Fruit fly (Drosophila melanogaster) whole organism, pupa: ENCODE results near the gene norpA.

Source experiments
- CG10348 ChIP-seq: fragments of 200-800 bp; sonication (Bioruptor generic); IDR thresholded peaks from 2 replicates; pipeline ENCODE4 v1.3.6; 2022; ENCODE audit warnings: missing biosample characterization, missing genetic modification characterization
- CG12605 ChIP-seq: fragments of 200-800 bp; sonication (Bioruptor generic); IDR thresholded peaks from 2 replicates; pipeline ENCODE4 v1.3.6; 2022; ENCODE audit warnings: missing biosample characterization, missing genetic modification characterization
- CG13204 ChIP-seq: fragments of 200-800 bp; sonication (Bioruptor generic); optimal IDR thresholded peaks from 2 replicates; lab custom pipeline; 2018; ENCODE audit warnings: missing biosample characterization, mild to moderate bottlenecking, missing genetic modification characterization, moderate library complexity
- CG14655 ChIP-seq: fragments of 200-800 bp; sonication (Bioruptor generic); optimal IDR thresholded peaks from 3 replicates; lab custom pipeline; 2017; ENCODE audit warnings: mild to moderate bottlenecking, missing biosample characterization, missing genetic modification reagents, missing genetic modification characterization
- CG15710 ChIP-seq: fragments of 200-800 bp; sonication (Bioruptor generic); optimal IDR thresholded peaks from 2 replicates; lab custom pipeline; 2018; ENCODE audit warnings: missing biosample characterization, mild to moderate bottlenecking, missing genetic modification characterization, moderate library complexity
- CG17806 ChIP-seq: fragments of 200-800 bp; sonication (Bioruptor generic); optimal IDR thresholded peaks from 2 replicates; lab custom pipeline; 2018; ENCODE audit warnings: missing biosample characterization, mild to moderate bottlenecking, missing genetic modification characterization, moderate library complexity
- CG32121 ChIP-seq: fragments of 200-800 bp; sonication (Bioruptor generic); IDR thresholded peaks from 2 replicates; pipeline ENCODE4 v1.3.6; 2022; ENCODE audit warnings: missing biosample characterization, missing genetic modification characterization
- CG34367 ChIP-seq: fragments of 200-800 bp; sonication (Bioruptor generic); optimal IDR thresholded peaks from 2 replicates; lab custom pipeline; 2018; ENCODE audit warnings: missing biosample characterization, mild to moderate bottlenecking, missing genetic modification characterization
- CG4496 ChIP-seq: fragments of 200-800 bp; sonication (Bioruptor generic); IDR thresholded peaks from 3 replicates; pipeline ENCODE4 v1.3.6; 2022; ENCODE audit warnings: missing biosample characterization, missing genetic modification characterization
- CG8159 ChIP-seq: fragments of 200-800 bp; sonication (Bioruptor generic); optimal IDR thresholded peaks from 3 replicates; lab custom pipeline; 2018; ENCODE audit warnings: missing biosample characterization, mild to moderate bottlenecking, missing genetic modification characterization, moderate library complexity
- CG8301 ChIP-seq: fragments of 200-800 bp; sonication (Bioruptor generic); optimal IDR thresholded peaks from 2 replicates; lab custom pipeline; 2018; ENCODE audit warnings: missing biosample characterization, mild to moderate bottlenecking, missing genetic modification characterization
- CG9948 ChIP-seq: fragments of 200-800 bp; sonication (Bioruptor generic); optimal IDR thresholded peaks from 2 replicates; lab custom pipeline; 2018; ENCODE audit warnings: missing biosample characterization, mild to moderate bottlenecking, missing genetic modification characterization, moderate library complexity
- D1 ChIP-seq: fragments of 200-800 bp; sonication (Bioruptor generic); optimal IDR thresholded peaks from 2 replicates; lab custom pipeline; 2018; ENCODE audit warnings: missing biosample characterization, mild to moderate bottlenecking, missing genetic modification characterization, moderate library complexity
- EcR ChIP-seq: fragments of 200-800 bp; sonication (Bioruptor generic); optimal IDR thresholded peaks from 3 replicates; lab custom pipeline; 2019; ENCODE audit warnings: missing biosample characterization, missing genetic modification characterization, mild to moderate bottlenecking, moderate library complexity, missing genetic modification reagents
- Ets98B ChIP-seq: fragments of 200-800 bp; sonication (Bioruptor generic); IDR thresholded peaks from 2 replicates; pipeline ENCODE4 v1.3.6; 2022; ENCODE audit warnings: missing biosample characterization, missing genetic modification characterization
- Pif1A ChIP-seq: fragments of 200-800 bp; sonication (Bioruptor generic); optimal IDR thresholded peaks from 3 replicates; lab custom pipeline; 2016; ENCODE audit warnings: missing biosample characterization, missing genetic modification characterization
- Pif1B ChIP-seq: fragments of 200-800 bp; sonication (Bioruptor generic); optimal IDR thresholded peaks from 3 replicates; lab custom pipeline; 2016; ENCODE audit warnings: missing biosample characterization, missing genetic modification characterization
- Snoo ChIP-seq: fragments of 200-800 bp; sonication (Bioruptor generic); optimal IDR thresholded peaks from 3 replicates; lab custom pipeline; 2017; ENCODE audit warnings: missing biosample characterization, mild to moderate bottlenecking, missing genetic modification characterization, inconsistent platforms
- fd96Ca ChIP-seq: fragments of 200-800 bp; sonication (Bioruptor generic); IDR thresholded peaks from 3 replicates; pipeline ENCODE4 v1.3.6; 2022; ENCODE audit warnings: missing biosample characterization, missing genetic modification characterization
- gl ChIP-seq: fragments of 200-800 bp; sonication (Bioruptor generic); optimal IDR thresholded peaks from 2 replicates; lab custom pipeline; 2018; ENCODE audit warnings: missing biosample characterization, mild to moderate bottlenecking, missing genetic modification characterization
- rn ChIP-seq: fragments of 200-800 bp; sonication (Bioruptor generic); IDR thresholded peaks from 2 replicates; pipeline ENCODE4 v1.3.6; 2022; ENCODE audit warnings: missing biosample characterization, missing genetic modification characterization

The norpA gene

DNA sequence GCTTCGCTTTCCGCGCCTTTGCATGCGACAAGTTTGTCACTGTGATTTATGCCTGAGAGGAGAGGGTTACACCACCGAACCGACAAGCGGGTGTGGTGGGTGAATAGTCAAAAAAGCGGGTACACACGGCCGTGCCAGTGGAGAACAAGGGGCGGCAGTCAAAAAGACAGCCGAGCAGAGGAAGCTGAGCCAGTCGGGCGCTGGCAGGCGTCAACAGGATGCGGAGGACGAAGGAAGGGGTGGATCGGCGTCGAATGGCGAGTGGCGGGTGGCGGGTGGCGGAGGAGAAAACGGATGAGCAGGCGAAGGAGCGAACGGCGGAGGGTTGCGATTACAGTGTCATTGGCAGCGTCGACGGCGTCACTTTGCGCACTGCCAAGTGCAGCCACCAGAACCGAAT is 53.1 kb downstream of the norpA start:
- TF ChIP-seq CG8301 (tag; lab: Kevin White, UChicago), result no peak
- no peak for TF ChIP-seq CG34367 (tag; lab: Kevin White, UChicago)
- TF ChIP-seq CG32121 (GFP tag; lab: Robert Waterston, UW), result no peak
- no peak for TF ChIP-seq CG9948 (tag; lab: Kevin White, UChicago)
- TF ChIP-seq CG10348 (GFP tag; lab: Robert Waterston, UW), result no peak
- TF ChIP-seq rn (GFP tag; lab: Robert Waterston, UW), result no peak
- TF ChIP-seq gl (tag; lab: Kevin White, UChicago), result no peak
- TF ChIP-seq fd96Ca (GFP tag; lab: Robert Waterston, UW), result no peak
- no peak for TF ChIP-seq CG8159
- TF ChIP-seq CG14655 (GFP tag; lab: Kevin White, UChicago), result no peak
- no peak for TF ChIP-seq CG4496 (GFP tag; lab: Robert Waterston, UW)
- TF ChIP-seq D1 (tag; lab: Kevin White, UChicago), result no peak
- no peak for TF ChIP-seq Pif1B (GFP tag; lab: Kevin White, UChicago)
- no peak for TF ChIP-seq CG13204
- TF ChIP-seq CG12605 (GFP tag; lab: Robert Waterston, UW), result no peak
- no peak for TF ChIP-seq CG15710 (tag; lab: Kevin White, UChicago)
- TF ChIP-seq Ets98B (GFP tag; lab: Robert Waterston, UW), result no peak
- no peak for TF ChIP-seq Pif1A
- TF ChIP-seq, all 21 proteins: peak for 0

dm6 chrX:4380381-4380780 is 58.0 kb downstream of the norpA start:
- TF ChIP-seq rn (GFP tag; lab: Robert Waterston, UW) (no peak), CG8159 (peak; percentile 2)

DNA sequence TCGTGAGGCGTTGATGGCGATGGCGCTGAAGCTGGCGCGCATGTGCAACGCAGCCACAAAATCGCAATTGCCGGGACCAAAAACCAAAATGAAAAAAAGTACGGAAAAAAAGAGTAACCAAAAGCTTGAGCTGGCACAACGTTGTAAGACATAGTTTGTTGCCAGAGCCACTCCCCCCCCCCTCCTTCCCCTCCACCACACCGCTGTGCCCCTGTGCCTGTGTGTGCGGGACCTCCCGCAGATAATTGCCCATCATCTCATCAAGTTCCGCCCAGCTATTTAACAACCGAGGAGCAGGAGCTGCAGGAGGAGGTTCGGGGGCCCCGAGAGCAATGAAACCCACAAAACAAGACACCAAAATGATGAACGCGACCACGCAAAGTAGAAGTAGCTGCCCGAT is 58.7 kb downstream of the norpA start:
- no peak for TF ChIP-seq CG12605 (GFP tag; lab: Robert Waterston, UW)
- TF ChIP-seq CG17806, result no peak
- TF ChIP-seq EcR (GFP tag; lab: Kevin White, UChicago), result no peak
- TF ChIP-seq fd96Ca (GFP tag; lab: Robert Waterston, UW), result no peak
- TF ChIP-seq rn (GFP tag; lab: Robert Waterston, UW), result no peak
- no peak for TF ChIP-seq Snoo (tag; lab: Kevin White, UChicago)

DNA sequence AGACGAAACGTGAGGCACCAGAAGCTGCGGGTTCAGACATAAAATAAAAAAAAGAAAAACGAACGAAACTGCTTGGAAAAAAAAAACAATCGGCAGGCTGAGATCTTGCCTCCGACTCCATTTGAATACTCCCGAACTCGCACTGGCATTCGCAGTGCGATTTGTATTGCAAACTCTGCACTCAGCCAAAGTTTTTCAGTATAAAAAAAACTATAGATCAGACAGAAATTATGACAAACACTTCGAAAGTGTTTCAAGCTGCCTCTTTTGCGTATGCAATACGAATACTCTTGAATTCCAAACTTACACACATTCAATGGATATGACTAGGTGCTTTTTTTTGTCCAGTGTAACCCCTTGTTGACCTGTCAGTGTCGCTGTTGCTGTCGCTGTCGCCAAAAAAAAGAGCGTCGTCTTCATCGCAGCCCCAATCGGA is 68.9 kb downstream of the norpA start:
- TF ChIP-seq fd96Ca (GFP tag; lab: Robert Waterston, UW) (no peak; the same call in 2 of the 3 replicates), CG14655 (GFP tag; lab: Kevin White, UChicago) (peak; percentile 47), Pif1A (peak; percentile 76), CG32121 (GFP tag; lab: Robert Waterston, UW) (no peak), Pif1B (GFP tag; lab: Kevin White, UChicago) (peak; percentile 50), CG34367 (tag; lab: Kevin White, UChicago) (peak; percentile 41), D1 (tag; lab: Kevin White, UChicago) (no peak), CG15710 (tag; lab: Kevin White, UChicago) (peak; percentile 65), gl (tag; lab: Kevin White, UChicago) (peak; percentile 3), CG9948 (tag; lab: Kevin White, UChicago) (peak; percentile 48), CG8301 (tag; lab: Kevin White, UChicago) (peak; percentile 33), CG12605 (GFP tag; lab: Robert Waterston, UW) (0 out of 2 replicates have a peak, but pooled peaks have one; percentile 12), CG8159 (peak; percentile 67), CG4496 (GFP tag; lab: Robert Waterston, UW) (peak; percentile 39; the same call in 1 of the 3 replicates), Snoo (tag; lab: Kevin White, UChicago) (peak; percentile 76), CG17806 (peak; percentile 55), CG13204 (no peak), CG10348 (GFP tag; lab: Robert Waterston, UW) (no peak), rn (GFP tag; lab: Robert Waterston, UW) (peak; percentile 46; the same call in 1 of the 2 replicates)

DNA sequence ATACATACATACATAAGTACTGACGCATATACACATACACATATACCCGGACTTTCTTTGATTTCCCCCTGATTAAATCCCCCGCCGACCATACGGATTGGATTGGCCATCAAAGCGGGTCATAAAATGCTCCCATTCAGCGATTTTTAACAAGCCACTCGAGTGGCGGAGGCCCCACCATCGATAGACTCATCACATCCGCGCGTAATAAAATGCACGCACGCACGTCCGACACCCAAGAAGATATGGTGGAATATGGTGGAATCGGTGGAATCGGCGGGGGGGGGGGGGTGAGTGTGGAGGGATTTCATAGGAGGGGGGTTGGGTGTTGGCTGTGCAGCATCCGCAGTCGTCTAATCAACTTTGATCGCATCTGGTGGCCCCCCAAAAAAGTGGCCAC is 77.3 kb downstream of the norpA start:
- TF ChIP-seq EcR (GFP tag; lab: Kevin White, UChicago) (no peak), fd96Ca (GFP tag; lab: Robert Waterston, UW) (no peak), CG34367 (tag; lab: Kevin White, UChicago) (no peak), Pif1A (no peak), CG8301 (tag; lab: Kevin White, UChicago) (no peak), Snoo (tag; lab: Kevin White, UChicago) (no peak), CG15710 (tag; lab: Kevin White, UChicago) (no peak), CG4496 (GFP tag; lab: Robert Waterston, UW) (no peak)

DNA sequence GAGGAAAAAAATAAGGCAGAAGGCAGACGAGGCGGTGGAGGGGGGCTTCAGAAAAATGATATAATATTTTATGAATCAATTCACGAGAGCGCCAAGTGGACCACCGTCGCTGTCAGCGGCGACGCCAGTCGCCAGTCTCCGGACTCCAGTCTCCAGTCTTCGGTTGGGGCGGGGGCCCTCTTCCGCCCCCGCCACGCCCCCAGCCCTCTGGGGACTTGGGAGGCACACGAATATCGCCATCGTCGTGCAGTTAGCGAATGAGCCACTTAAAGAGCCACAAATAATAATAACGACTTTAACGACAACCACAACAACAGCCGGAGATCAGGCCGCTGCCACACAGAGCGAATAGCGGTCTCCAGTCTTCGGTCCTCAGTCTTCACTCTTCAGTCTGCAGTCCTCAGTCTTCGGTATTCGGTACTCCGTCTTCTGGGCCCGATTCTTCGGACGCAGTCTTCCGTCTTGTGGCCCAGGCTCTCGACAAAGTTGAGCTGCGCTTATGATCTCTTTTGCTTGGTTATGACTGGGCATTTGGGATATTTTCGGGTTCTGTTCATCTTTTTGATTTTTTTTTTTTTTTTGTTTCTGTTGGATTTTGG is 79.2 kb downstream of the norpA start:
- TF ChIP-seq CG14655 (GFP tag; lab: Kevin White, UChicago), result no peak
- TF ChIP-seq Ets98B (GFP tag; lab: Robert Waterston, UW), result no peak
- TF ChIP-seq Pif1A, result no peak
- TF ChIP-seq CG4496 (GFP tag; lab: Robert Waterston, UW), result no peak
- no peak for TF ChIP-seq Pif1B (GFP tag; lab: Kevin White, UChicago)
- TF ChIP-seq EcR (GFP tag; lab: Kevin White, UChicago), result no peak
- no peak for TF ChIP-seq CG34367 (tag; lab: Kevin White, UChicago)
